Worm (Caenorhabditis elegans): ENCODE measurements around the gene C27D8.2.

DNA sequence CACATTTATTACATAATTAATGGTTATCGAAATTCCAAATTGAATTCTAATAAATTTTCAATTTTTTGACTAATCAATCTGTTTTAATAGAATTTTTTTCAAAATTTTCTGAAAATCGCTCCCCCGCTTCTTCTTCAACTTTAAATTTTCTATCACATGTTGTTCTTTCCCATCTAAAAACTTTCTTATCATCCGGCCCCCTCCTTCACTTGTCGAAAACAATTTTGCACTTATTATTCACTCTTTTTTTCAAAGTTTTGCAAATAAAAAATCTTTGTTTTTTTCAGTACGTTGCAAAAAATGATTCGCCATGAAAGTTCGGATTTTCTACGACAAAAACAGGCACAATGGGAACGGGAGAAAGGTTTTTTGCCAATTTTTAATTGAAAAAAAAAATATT is 22.6 kb upstream of the C27D8.2 start, which contains the start of gene T23B5.3:
- TF ChIP-seq nhr-129 (tag; optimal IDR thresholded peaks at IDR 0.05) (no peak), ZK546.5 (tag; optimal IDR thresholded peaks at IDR 0.05) (no peak), ceh-82 (tag; optimal IDR thresholded peaks at IDR 0.05) (no peak), mab-5 (tag; optimal IDR thresholded peaks at IDR 0.05) (no peak), unc-62 (GFP tag; optimal IDR thresholded peaks at IDR 0.05) (no peak), unc-39 (tag; optimal IDR thresholded peaks at IDR 0.05) (no peak)

Measured in whole organism, L2 larva.